Worm (Caenorhabditis elegans) whole organism, young adult: Measurements from ENCODE around the gene dhs-18.
A peak's percentile ranks its signal among the peaks of the same experiment; 100 is the strongest.

Experiments used
- B0019.2 ChIP-seq: fragments of 200-800 bp; sonication (Bioruptor generic); conservative IDR thresholded peaks from 2 replicates; pipeline ENCODE4 v1.3.6; 2022; ENCODE audit warnings: missing genetic modification reagents, missing genetic modification characterization, missing compliant biosample characterization
- B0336.3 ChIP-seq: fragments of 200-800 bp; sonication (Bioruptor generic); IDR thresholded peaks from 2 replicates; pipeline ENCODE4 v1.3.6; 2022; ENCODE audit warnings: missing genetic modification characterization, missing compliant biosample characterization
- C06A6.2 ChIP-seq: fragments of 200-800 bp; sonication (Bioruptor generic); conservative IDR thresholded peaks from 2 replicates; pipeline ENCODE4 v1.3.6; 2022; ENCODE audit warnings: missing genetic modification characterization, missing compliant biosample characterization
- F22D6.2 ChIP-seq: sonication (generic microtip); optimal IDR thresholded peaks from 2 replicates; lab custom pipeline; 2016; ENCODE audit warnings: mild to moderate bottlenecking, missing genetic modification characterization, missing compliant biosample characterization
- F23B12.7 ChIP-seq: sonication (generic microtip); optimal IDR thresholded peaks from 2 replicates; lab custom pipeline; 2017; ENCODE audit warnings: missing genetic modification characterization, mild to moderate bottlenecking, missing compliant biosample characterization, antibody characterized with exemption, moderate library complexity; ENCODE audit not compliant: insufficient read depth
- F49E8.2 ChIP-seq: sonication (generic microtip); optimal IDR thresholded peaks from 3 replicates; lab custom pipeline; 2017; ENCODE audit warnings: missing genetic modification characterization, mild to moderate bottlenecking, missing compliant biosample characterization, antibody characterized with exemption, moderate library complexity; ENCODE audit not compliant: insufficient read depth
- F52B5.7 ChIP-seq: sonication (generic microtip); optimal IDR thresholded peaks from 2 replicates; lab custom pipeline; 2016; ENCODE audit warnings: mild to moderate bottlenecking, missing genetic modification characterization, missing compliant biosample characterization
- F55B11.4 ChIP-seq: sonication (generic microtip); optimal IDR thresholded peaks from 2 replicates; lab custom pipeline; 2016; ENCODE audit warnings: missing compliant biosample characterization, missing genetic modification characterization, borderline replicate concordance; ENCODE audit not compliant: insufficient read depth
- Y53F4B.3 ChIP-seq: fragments of 200-800 bp; sonication (Bioruptor generic); IDR thresholded peaks from 2 replicates; pipeline ENCODE4 v1.3.6; 2022; ENCODE audit warnings: missing genetic modification reagents, missing genetic modification characterization, missing compliant biosample characterization
- Y56A3A.18 ChIP-seq: fragments of 200-800 bp; sonication (Bioruptor generic); IDR thresholded peaks from 2 replicates; pipeline ENCODE4 v1.3.6; 2022; ENCODE audit warnings: missing genetic modification reagents, missing genetic modification characterization, missing compliant biosample characterization
- Y79H2A.3 ChIP-seq: fragments of 200-800 bp; sonication (Bioruptor generic); conservative IDR thresholded peaks from 2 replicates; pipeline ENCODE4 v1.3.6; 2022; ENCODE audit warnings: missing genetic modification reagents, missing genetic modification characterization, missing compliant biosample characterization
- ama-1 ChIP-seq, 3 experiments: fragments of 150-350 bp in 1 of 3; sonication (generic microtip) in 2 of 3; optimal IDR thresholded peaks; 2 replicates each; lab custom pipeline; 2014 to 2018; ENCODE audit warnings: missing biosample characterization in 2 of 3, missing genetic modification characterization in 2 of 3, missing genetic modification reagents in 2 of 3
- atf-7 ChIP-seq: sonication (generic microtip); optimal IDR thresholded peaks from 2 replicates; lab custom pipeline; 2017; ENCODE audit warnings: mild to moderate bottlenecking, missing genetic modification characterization, missing compliant biosample characterization
- attf-3 ChIP-seq: fragments of 200-800 bp; sonication (Bioruptor generic); conservative IDR thresholded peaks from 2 replicates; pipeline ENCODE4 v1.3.6; 2022; ENCODE audit warnings: missing genetic modification reagents, missing genetic modification characterization, missing compliant biosample characterization
- attf-5 ChIP-seq: fragments of 200-800 bp; sonication (Bioruptor generic); optimal IDR thresholded peaks from 2 replicates; lab custom pipeline; 2018; ENCODE audit warnings: mild to moderate bottlenecking, missing genetic modification characterization, missing compliant biosample characterization
- bed-1 ChIP-seq: fragments of 200-800 bp; sonication (Bioruptor generic); IDR thresholded peaks from 2 replicates; pipeline ENCODE4 v1.3.6; 2022; ENCODE audit warnings: missing genetic modification reagents, missing genetic modification characterization, missing compliant biosample characterization
- ceh-100 ChIP-seq: fragments of 200-800 bp; sonication (Bioruptor generic); IDR thresholded peaks from 2 replicates; pipeline ENCODE4 v1.3.6; 2022; ENCODE audit warnings: missing genetic modification reagents, missing genetic modification characterization, missing compliant biosample characterization
- dox-1 ChIP-seq: fragments of 200-800 bp; sonication (Bioruptor generic); IDR thresholded peaks from 2 replicates; pipeline ENCODE4 v1.3.6; 2022; ENCODE audit warnings: missing genetic modification reagents, missing genetic modification characterization, missing compliant biosample characterization
- dpff-1 ChIP-seq: sonication (generic microtip); optimal IDR thresholded peaks from 2 replicates; lab custom pipeline; 2017; ENCODE audit warnings: mild to moderate bottlenecking, missing genetic modification characterization, missing compliant biosample characterization
- ets-4 ChIP-seq: fragments of 200-800 bp; sonication (Bioruptor generic); optimal IDR thresholded peaks from 2 replicates; lab custom pipeline; 2018; ENCODE audit warnings: mild to moderate bottlenecking, missing genetic modification characterization, missing compliant biosample characterization
- hlh-12 ChIP-seq: sonication (generic microtip); optimal IDR thresholded peaks from 2 replicates; lab custom pipeline; 2016; ENCODE audit warnings: missing genetic modification characterization, missing compliant biosample characterization
- hrde-1 ChIP-seq: sonication (generic microtip); optimal IDR thresholded peaks from 2 replicates; lab custom pipeline; 2016; ENCODE audit warnings: missing genetic modification characterization, mild to moderate bottlenecking, missing compliant biosample characterization, moderate library complexity, missing genotype, missing genetic modification reagents, borderline replicate concordance
- let-607 ChIP-seq, 2 experiments: fragments of 200-800 bp in 1 of 2; sonication (Bioruptor generic) in 1 of 2; sonication (generic microtip) in 1 of 2; optimal IDR thresholded peaks; 2 replicates each; lab custom pipeline; 2016 to 2018; ENCODE audit warnings: mild to moderate bottlenecking in 2 of 2, missing compliant biosample characterization in 2 of 2, missing genetic modification characterization in 2 of 2, moderate library complexity in 2 of 2, missing genotype in 1 of 2
- lin-26 ChIP-seq: fragments of 200-800 bp; sonication (Bioruptor generic); IDR thresholded peaks from 2 replicates; pipeline ENCODE4 v1.3.6; 2022; ENCODE audit warnings: missing genetic modification reagents, missing genetic modification characterization, missing compliant biosample characterization
- lin-35 ChIP-seq, 3 experiments: fragments of 150-350 bp in 2 of 3; sonication (generic microtip) in 1 of 3; optimal IDR thresholded peaks; 2 replicates each; lab custom pipeline; 2014 to 2018; ENCODE audit warnings: missing biosample characterization in 3 of 3, missing genetic modification characterization in 3 of 3, missing genetic modification reagents in 3 of 3
- lin-40 ChIP-seq: sonication (generic microtip); optimal IDR thresholded peaks from 2 replicates; lab custom pipeline; 2016; ENCODE audit warnings: missing genetic modification characterization, mild to moderate bottlenecking, missing compliant biosample characterization, missing genotype, missing genetic modification reagents
- lsl-1 ChIP-seq: fragments of 200-800 bp; sonication (Bioruptor generic); optimal IDR thresholded peaks from 2 replicates; lab custom pipeline; 2018; ENCODE audit warnings: mild to moderate bottlenecking, missing genetic modification characterization, moderate library complexity, missing compliant biosample characterization
- mcd-1 ChIP-seq: fragments of 200-800 bp; sonication (Bioruptor generic); IDR thresholded peaks from 2 replicates; pipeline ENCODE4 v1.3.6; 2022; ENCODE audit warnings: missing genetic modification reagents, missing genetic modification characterization, missing compliant biosample characterization
- mel-28 ChIP-seq: sonication (generic microtip); optimal IDR thresholded peaks from 2 replicates; lab custom pipeline; 2016; ENCODE audit warnings: borderline replicate concordance, mild to moderate bottlenecking, missing genetic modification characterization, missing compliant biosample characterization
- nfya-1 ChIP-seq: sonication (generic microtip); optimal IDR thresholded peaks from 2 replicates; lab custom pipeline; 2017; ENCODE audit warnings: antibody characterized with exemption, missing compliant biosample characterization, missing genetic modification characterization, borderline replicate concordance; ENCODE audit not compliant: insufficient read depth
- nfyb-1 ChIP-seq: fragments of 200-800 bp; sonication (Bioruptor generic); IDR thresholded peaks from 2 replicates; pipeline ENCODE4 v1.3.6; 2022; ENCODE audit warnings: missing genetic modification reagents, missing genetic modification characterization, missing compliant biosample characterization
- nhr-179 ChIP-seq: sonication (generic microtip); optimal IDR thresholded peaks from 2 replicates; lab custom pipeline; 2016; ENCODE audit warnings: mild to moderate bottlenecking, missing genetic modification characterization, missing compliant biosample characterization
- nhr-80 ChIP-seq: sonication (generic microtip); optimal IDR thresholded peaks from 2 replicates; lab custom pipeline; 2016; ENCODE audit warnings: missing genetic modification characterization, missing compliant biosample characterization
- pbrm-1 ChIP-seq: fragments of 200-800 bp; sonication (Bioruptor generic); IDR thresholded peaks from 2 replicates; pipeline ENCODE4 v1.3.6; 2022; ENCODE audit warnings: missing genetic modification reagents, missing genetic modification characterization, missing compliant biosample characterization
- pha-4 ChIP-seq: fragments of 150-350 bp; sonication (generic microtip); optimal IDR thresholded peaks from 2 replicates; lab custom pipeline; 2014; ENCODE audit warnings: missing biosample characterization, missing genetic modification reagents, missing genetic modification characterization
- sdz-38 ChIP-seq: sonication (generic microtip); optimal IDR thresholded peaks from 2 replicates; lab custom pipeline; 2016; ENCODE audit warnings: missing genotype, missing genetic modification characterization, missing compliant biosample characterization
- snpc-3.4 ChIP-seq: sonication (generic microtip); optimal IDR thresholded peaks from 2 replicates; lab custom pipeline; 2017; ENCODE audit warnings: missing genetic modification characterization, mild to moderate bottlenecking, missing compliant biosample characterization, antibody characterized with exemption, moderate library complexity, missing genotype, missing genetic modification reagents
- snpc-4 ChIP-seq, 5 experiments: fragments of 150-350 bp in 1 of 5; sonication (generic microtip) in 4 of 5; optimal IDR thresholded peaks; 2 replicates each; lab custom pipeline; 2014 to 2018; ENCODE audit warnings: missing genetic modification characterization in 5 of 5, missing biosample characterization in 3 of 5, antibody characterized with exemption in 2 of 5, mild to moderate bottlenecking in 2 of 5, missing compliant biosample characterization in 2 of 5, missing genotype in 2 of 5, moderate library complexity in 2 of 5, missing genetic modification reagents in 1 of 5
- sptf-2 ChIP-seq: fragments of 200-800 bp; sonication (Bioruptor generic); optimal IDR thresholded peaks from 2 replicates; lab custom pipeline; 2018; ENCODE audit warnings: mild to moderate bottlenecking, missing genetic modification characterization, missing compliant biosample characterization
- tbp1 ChIP-seq: fragments of 200-800 bp; sonication (Bioruptor generic); optimal IDR thresholded peaks from 2 replicates; lab custom pipeline; 2018; ENCODE audit warnings: mild to moderate bottlenecking, missing genetic modification characterization, missing compliant biosample characterization
- tlf-1 ChIP-seq: fragments of 200-800 bp; sonication (Bioruptor generic); optimal IDR thresholded peaks from 2 replicates; lab custom pipeline; 2018; ENCODE audit warnings: mild to moderate bottlenecking, missing genetic modification characterization, missing compliant biosample characterization
- unc-62 ChIP-seq: fragments of 150-350 bp; optimal IDR thresholded peaks from 2 replicates; lab custom pipeline; 2014; ENCODE audit warnings: missing biosample characterization, missing genetic modification reagents, missing genetic modification characterization
- zim-3 ChIP-seq: sonication (generic microtip); optimal IDR thresholded peaks from 2 replicates; lab custom pipeline; 2017; ENCODE audit warnings: mild to moderate bottlenecking, missing genetic modification characterization, moderate library complexity, missing compliant biosample characterization
- ztf-22 ChIP-seq: fragments of 200-800 bp; sonication (Bioruptor generic); optimal IDR thresholded peaks from 2 replicates; lab custom pipeline; 2018; ENCODE audit warnings: mild to moderate bottlenecking, missing genetic modification characterization, moderate library complexity, missing compliant biosample characterization

The dhs-18 gene

ce11 chrV:11070388-11070787 is 23.8 kb upstream of the dhs-18 start:
- TF ChIP-seq nhr-80 (tag; lab: Kevin White, UChicago), result peak; percentile 77
- no peak for TF ChIP-seq F22D6.2 (tag; lab: Kevin White, UChicago)
- TF ChIP-seq ama-1 (optimal IDR thresholded peaks at IDR 0.05; lab: Kevin White, UChicago), result no peak
- no peak for TF ChIP-seq ama-1 (GFP tag; optimal IDR thresholded peaks at IDR 0.05; lab: Kevin White, UChicago)
- no peak for TF ChIP-seq F49E8.2
- no peak for TF ChIP-seq nfya-1
- no peak for TF ChIP-seq lin-26 (GFP tag; lab: Robert Waterston, UW)
- no peak for TF ChIP-seq nhr-179
- TF ChIP-seq zim-3 (tag; lab: Kevin White, UChicago), result no peak

ce11 chrV:11069277-11069676 is 22.6 kb upstream of the dhs-18 start, which contains the start of gene T04C12.8:
Gene T04C12.8, minus strand, starts transcription at chrV:11069358.
- TF ChIP-seq sptf-2 (GFP tag; lab: Kevin White, UChicago), result no peak
- TF ChIP-seq attf-5 (GFP tag; lab: Kevin White, UChicago), result peak; percentile 25
- peak; percentile 88 for TF ChIP-seq unc-62 (GFP tag; lab: Kevin White, UChicago)
- TF ChIP-seq lin-40 (tag; lab: Kevin White, UChicago), result peak; percentile 34
- no peak; the same call in 1 of the 2 replicates for TF ChIP-seq dox-1 (GFP tag; lab: Robert Waterston, UW)
- TF ChIP-seq ets-4 (GFP tag; lab: Kevin White, UChicago), result peak; percentile 2
- TF ChIP-seq ztf-22 (GFP tag; lab: Kevin White, UChicago), result peak; percentile 84
- 0 out of 2 replicates have a peak, but pooled peaks have one; percentile 24 for TF ChIP-seq B0336.3
- TF ChIP-seq B0019.2, result no peak
- no peak for TF ChIP-seq Y79H2A.3
- TF ChIP-seq snpc-4 (GFP tag; optimal IDR thresholded peaks at IDR 0.05; lab: Kevin White, UChicago), result no peak
- TF ChIP-seq snpc-4 (tag; optimal IDR thresholded peaks at IDR 0.05; lab: Kevin White, UChicago), result peak in 1 of 4 experiments; percentile 14
- TF ChIP-seq pha-4 (tag; lab: Kevin White, UChicago), result no peak
- peak; percentile 95 for TF ChIP-seq nhr-80 (tag; lab: Kevin White, UChicago)
- TF ChIP-seq sdz-38, result no peak
- TF ChIP-seq tbp1 (GFP tag; lab: Kevin White, UChicago), result peak; percentile 9
- TF ChIP-seq C06A6.2, result no peak
- peak in 1 of 2 experiments; percentile 27 for TF ChIP-seq let-607 (tag; optimal IDR thresholded peaks at IDR 0.05; lab: Kevin White, UChicago)
- peak; percentile 46 for TF ChIP-seq tlf-1 (GFP tag; lab: Kevin White, UChicago)
- peak; percentile 79 for TF ChIP-seq atf-7 (tag; lab: Kevin White, UChicago)
- no peak for TF ChIP-seq lsl-1 (GFP tag; lab: Kevin White, UChicago)

- TF ChIP-seq attf-5 (GFP tag; lab: Kevin White, UChicago) (no peak), lin-35 (GFP tag; optimal IDR thresholded peaks at IDR 0.05; lab: Kevin White, UChicago) (no peak), ceh-100 (GFP tag; lab: Robert Waterston, UW) (no peak), Y56A3A.18 (no peak), F52B5.7 (no peak), F55B11.4 (tag; lab: Kevin White, UChicago) (no peak), F23B12.7 (no peak), zim-3 (tag; lab: Kevin White, UChicago) (no peak), Y53F4B.3 (GFP tag; lab: Robert Waterston, UW) (no peak), attf-3 (GFP tag; lab: Robert Waterston, UW) (no peak), nfyb-1 (GFP tag; lab: Robert Waterston, UW) (no peak), bed-1 (GFP tag; lab: Robert Waterston, UW) (no peak), dpff-1 (tag; lab: Kevin White, UChicago) (no peak), mcd-1 (GFP tag; lab: Robert Waterston, UW) (no peak), hlh-12 (tag; lab: Kevin White, UChicago) (no peak), mel-28 (tag; lab: Kevin White, UChicago) (no peak), hrde-1 (tag; lab: Kevin White, UChicago) (no peak), pbrm-1 (no peak), snpc-3.4 (tag; lab: Kevin White, UChicago) (no peak)
These were observed 18.9 kb upstream of the dhs-18 start, which contains the start of gene nlp-80 for ce11 chrV:11065513-11065912. Gene nlp-80, minus strand, starts transcription at chrV:11065613.
